Fruit fly (Drosophila melanogaster) whole organism, prepupa: ENCODE measurements around the gene CG5391.

Source experiments
- CG10669 ChIP-seq: fragments of 200-800 bp; sonication (Bioruptor generic); optimal IDR thresholded peaks from 3 replicates; lab custom pipeline; 2018; ENCODE audit warnings: missing biosample characterization, mild to moderate bottlenecking, missing genetic modification characterization, moderate library complexity
- CG1621 ChIP-seq: fragments of 200-800 bp; sonication (Bioruptor generic); optimal IDR thresholded peaks from 3 replicates; lab custom pipeline; 2018; ENCODE audit warnings: missing biosample characterization, mild to moderate bottlenecking, missing genetic modification characterization
- Met ChIP-seq: fragments of 200-800 bp; sonication (Bioruptor generic); optimal IDR thresholded peaks from 3 replicates; lab custom pipeline; 2016; ENCODE audit warnings: missing biosample characterization, missing genetic modification characterization
- acj6 ChIP-seq: fragments of 200-800 bp; sonication (Bioruptor generic); optimal IDR thresholded peaks from 3 replicates; lab custom pipeline; 2016; ENCODE audit warnings: missing biosample characterization, missing genetic modification characterization
- spab ChIP-seq: fragments of 200-800 bp; sonication (Bioruptor generic); optimal IDR thresholded peaks from 2 replicates; lab custom pipeline; 2017; ENCODE audit warnings: missing biosample characterization, mild to moderate bottlenecking, missing genetic modification characterization, missing genetic modification reagents

- peak; percentile 66 for TF ChIP-seq CG10669 (GFP tag; lab: Kevin White, UChicago)
- TF ChIP-seq Met = peak; percentile 0
- peak; percentile 66 for TF ChIP-seq CG1621
- TF ChIP-seq spab (GFP tag; lab: Kevin White, UChicago) = peak; percentile 65
- peak; percentile 66 for TF ChIP-seq acj6 (GFP tag; lab: Kevin White, UChicago)
These were observed 9.2 kb downstream of the CG5391 start for dm6 chr3R:22324736-22325135.
